Fruit fly (Drosophila melanogaster) whole organism, prepupa: ENCODE results near the gene CG11726.

Experiments
- Blimp-1 ChIP-seq: fragments of 200-800 bp; sonication (Bioruptor generic); optimal IDR thresholded peaks from 3 replicates; lab custom pipeline; 2017; ENCODE audit warnings: missing biosample characterization, missing genetic modification characterization, mild to moderate bottlenecking, moderate library complexity, missing genetic modification reagents
- CG10631 ChIP-seq: fragments of 200-800 bp; sonication (Bioruptor generic); optimal IDR thresholded peaks from 2 replicates; lab custom pipeline; 2016; ENCODE audit warnings: missing biosample characterization, missing genetic modification characterization
- CG11294 ChIP-seq: fragments of 200-800 bp; sonication (Bioruptor generic); IDR thresholded peaks from 2 replicates; pipeline ENCODE4 v1.3.6; 2022; ENCODE audit warnings: missing biosample characterization, missing genetic modification characterization
- CG11762 ChIP-seq: fragments of 200-800 bp; sonication (Bioruptor generic); optimal IDR thresholded peaks from 3 replicates; lab custom pipeline; 2016; ENCODE audit warnings: missing biosample characterization, missing genetic modification characterization; ENCODE audit not compliant: insufficient read depth
- CG1621 ChIP-seq: fragments of 200-800 bp; sonication (Bioruptor generic); optimal IDR thresholded peaks from 3 replicates; lab custom pipeline; 2018; ENCODE audit warnings: missing biosample characterization, mild to moderate bottlenecking, missing genetic modification characterization
- CG3032 ChIP-seq: fragments of 200-800 bp; optimal IDR thresholded peaks from 2 replicates; lab custom pipeline; 2019; ENCODE audit warnings: missing biosample characterization, mild to moderate bottlenecking, missing genetic modification characterization, moderate library complexity
- CG31627 ChIP-seq: fragments of 200-800 bp; sonication (Bioruptor generic); optimal IDR thresholded peaks from 3 replicates; lab custom pipeline; 2016; ENCODE audit warnings: missing biosample characterization, missing genetic modification characterization
- CG32006 ChIP-seq: fragments of 200-800 bp; sonication (Bioruptor generic); optimal IDR thresholded peaks from 3 replicates; lab custom pipeline; 2017; ENCODE audit warnings: missing biosample characterization, mild to moderate bottlenecking, missing genetic modification characterization
- CG34406 ChIP-seq: fragments of 200-800 bp; sonication (Bioruptor generic); optimal IDR thresholded peaks from 3 replicates; lab custom pipeline; 2016; ENCODE audit warnings: missing biosample characterization, missing genetic modification characterization
- CG3919 ChIP-seq: fragments of 200-800 bp; sonication (Bioruptor generic); optimal IDR thresholded peaks from 3 replicates; lab custom pipeline; 2016; ENCODE audit warnings: missing biosample characterization, missing genetic modification characterization
- CG6163 ChIP-seq: fragments of 200-800 bp; sonication (Bioruptor generic); IDR thresholded peaks from 3 replicates; pipeline ENCODE4 v1.3.6; 2022; ENCODE audit warnings: missing biosample characterization, missing genetic modification characterization
- CG6276 ChIP-seq: fragments of 200-800 bp; sonication (Bioruptor generic); optimal IDR thresholded peaks from 2 replicates; lab custom pipeline; 2017; ENCODE audit warnings: missing biosample characterization, mild to moderate bottlenecking, missing genetic modification characterization
- CG6792 ChIP-seq: fragments of 200-800 bp; sonication (Bioruptor generic); optimal IDR thresholded peaks from 3 replicates; lab custom pipeline; 2016; ENCODE audit warnings: missing biosample characterization, missing genetic modification characterization
- CG6854 ChIP-seq: fragments of 200-800 bp; sonication (Bioruptor generic); optimal IDR thresholded peaks from 2 replicates; lab custom pipeline; 2017; ENCODE audit warnings: missing biosample characterization, mild to moderate bottlenecking, missing genetic modification characterization
- CG7368 ChIP-seq: fragments of 200-800 bp; sonication (Bioruptor generic); optimal IDR thresholded peaks from 3 replicates; lab custom pipeline; 2016; ENCODE audit warnings: missing biosample characterization, missing genetic modification characterization
- CG8119 ChIP-seq: fragments of 200-800 bp; sonication (Bioruptor generic); IDR thresholded peaks from 3 replicates; pipeline ENCODE4 v1.3.6; 2022; ENCODE audit warnings: missing biosample characterization, missing genetic modification characterization
- CG8319 ChIP-seq: fragments of 200-800 bp; sonication (Bioruptor generic); optimal IDR thresholded peaks from 3 replicates; lab custom pipeline; 2016; ENCODE audit warnings: missing biosample characterization, missing genetic modification characterization
- CG8632 ChIP-seq: fragments of 200-800 bp; sonication (Bioruptor generic); optimal IDR thresholded peaks from 3 replicates; lab custom pipeline; 2016; ENCODE audit warnings: missing biosample characterization, missing genetic modification characterization
- CG9139 ChIP-seq: fragments of 200-800 bp; sonication (Bioruptor generic); optimal IDR thresholded peaks from 3 replicates; lab custom pipeline; 2017; ENCODE audit warnings: missing biosample characterization, mild to moderate bottlenecking, missing genetic modification characterization
- Eip75B ChIP-seq: fragments of 200-800 bp; sonication (Bioruptor generic); optimal IDR thresholded peaks from 3 replicates; lab custom pipeline; 2016; ENCODE audit warnings: missing biosample characterization, missing genetic modification characterization
- Eip78C ChIP-seq: fragments of 200-800 bp; sonication (Bioruptor generic); peaks from one replicate; lab custom pipeline; 2016; ENCODE audit warnings: missing biosample characterization, missing genetic modification characterization
- Ets21C ChIP-seq: fragments of 200-800 bp; sonication (Bioruptor generic); optimal IDR thresholded peaks from 3 replicates; lab custom pipeline; 2016; ENCODE audit warnings: missing biosample characterization, missing genetic modification characterization
- Ets96B ChIP-seq: fragments of 200-800 bp; optimal IDR thresholded peaks from 2 replicates; lab custom pipeline; 2019; ENCODE audit warnings: missing biosample characterization, mild to moderate bottlenecking, missing genetic modification characterization, moderate library complexity
- Hr38 ChIP-seq: sonication (Bioruptor generic); optimal IDR thresholded peaks from 2 replicates; lab custom pipeline; 2016; ENCODE audit warnings: missing biosample characterization, missing genetic modification characterization
- Lpt ChIP-seq: fragments of 200-800 bp; sonication (Bioruptor generic); optimal IDR thresholded peaks from 3 replicates; lab custom pipeline; 2016; ENCODE audit warnings: missing biosample characterization, missing genetic modification characterization
- Met ChIP-seq: fragments of 200-800 bp; sonication (Bioruptor generic); optimal IDR thresholded peaks from 3 replicates; lab custom pipeline; 2016; ENCODE audit warnings: missing biosample characterization, missing genetic modification characterization
- Sox102F ChIP-seq: fragments of 200-800 bp; sonication (Bioruptor generic); optimal IDR thresholded peaks from 2 replicates; lab custom pipeline; 2016; ENCODE audit warnings: missing biosample characterization, mild to moderate bottlenecking, missing genetic modification characterization
- Sox14 ChIP-seq: fragments of 200-800 bp; sonication (Bioruptor generic); optimal IDR thresholded peaks from 3 replicates; lab custom pipeline; 2016; ENCODE audit warnings: missing biosample characterization, missing genetic modification characterization
- Sox15 ChIP-seq: fragments of 200-800 bp; sonication (Bioruptor generic); optimal IDR thresholded peaks from 3 replicates; lab custom pipeline; 2016; ENCODE audit warnings: missing biosample characterization, missing genetic modification characterization
- acj6 ChIP-seq: fragments of 200-800 bp; sonication (Bioruptor generic); optimal IDR thresholded peaks from 3 replicates; lab custom pipeline; 2016; ENCODE audit warnings: missing biosample characterization, missing genetic modification characterization
- cyc ChIP-seq: fragments of 200-800 bp; sonication (Bioruptor generic); optimal IDR thresholded peaks from 3 replicates; lab custom pipeline; 2016; ENCODE audit warnings: missing biosample characterization, missing genetic modification characterization
- dac ChIP-seq: fragments of 200-800 bp; sonication (Bioruptor generic); optimal IDR thresholded peaks from 2 replicates; lab custom pipeline; 2017; ENCODE audit warnings: missing biosample characterization, mild to moderate bottlenecking, missing genetic modification characterization
- esn ChIP-seq: fragments of 200-800 bp; sonication (Bioruptor generic); optimal IDR thresholded peaks from 2 replicates; lab custom pipeline; 2016; ENCODE audit warnings: missing biosample characterization, mild to moderate bottlenecking, missing genetic modification characterization, moderate library complexity
- fd59A ChIP-seq: fragments of 200-800 bp; sonication (Bioruptor generic); optimal IDR thresholded peaks from 2 replicates; lab custom pipeline; 2017; ENCODE audit warnings: missing biosample characterization, mild to moderate bottlenecking, missing genetic modification characterization, missing genetic modification reagents
- lz ChIP-seq: fragments of 200-800 bp; sonication (Bioruptor generic); optimal IDR thresholded peaks from 3 replicates; lab custom pipeline; 2016; ENCODE audit warnings: missing biosample characterization, missing genetic modification characterization
- net ChIP-seq: fragments of 200-800 bp; sonication (Bioruptor generic); optimal IDR thresholded peaks from 3 replicates; lab custom pipeline; 2016; ENCODE audit warnings: missing biosample characterization, missing genetic modification characterization
- salr ChIP-seq, 2 experiments: fragments of 200-800 bp; sonication (Bioruptor generic); optimal IDR thresholded peaks; 3 replicates each; lab custom pipeline; 2016 to 2018; ENCODE audit warnings: missing biosample characterization in 2 of 2, missing genetic modification characterization in 2 of 2, mild to moderate bottlenecking in 1 of 2
- ss ChIP-seq, 2 experiments: fragments of 200-800 bp; sonication (Bioruptor generic); optimal IDR thresholded peaks; 2 replicates in 1 of 2; 3 replicates in 1 of 2; lab custom pipeline; 2017 to 2018; ENCODE audit warnings: mild to moderate bottlenecking in 2 of 2, missing biosample characterization in 2 of 2, missing genetic modification characterization in 2 of 2, moderate library complexity in 1 of 2
- svp ChIP-seq: fragments of 200-800 bp; sonication (Bioruptor generic); peaks from one replicate; lab custom pipeline; 2016; ENCODE audit warnings: missing biosample characterization, missing genetic modification characterization
- topi ChIP-seq: fragments of 200-800 bp; sonication (Bioruptor generic); optimal IDR thresholded peaks from 3 replicates; lab custom pipeline; 2016; ENCODE audit warnings: missing biosample characterization, missing genetic modification characterization
- vri ChIP-seq: fragments of 200-800 bp; sonication (Bioruptor generic); optimal IDR thresholded peaks from 3 replicates; lab custom pipeline; 2016; ENCODE audit warnings: missing biosample characterization, mild to moderate bottlenecking, missing genetic modification characterization

The CG11726 gene

dm6 chr3L:11399437-11399836 lies 4.9 kb downstream of the CG11726 start:
- TF ChIP-seq CG3919 (GFP tag; lab: Kevin White, UChicago), result no peak
- no peak for TF ChIP-seq Hr38 (GFP tag; lab: Kevin White, UChicago)
- TF ChIP-seq CG8632, result no peak
- no peak for TF ChIP-seq CG31627 (GFP tag; lab: Kevin White, UChicago)
- TF ChIP-seq Lpt (GFP tag; lab: Kevin White, UChicago), result no peak
- no peak for TF ChIP-seq CG11294 (GFP tag; lab: Robert Waterston, UW)
- TF ChIP-seq Ets96B (tag; lab: Kevin White, UChicago), result no peak
- TF ChIP-seq CG8319 (GFP tag; lab: Kevin White, UChicago), result no peak
- TF ChIP-seq net (GFP tag; lab: Kevin White, UChicago), result no peak
- no peak for TF ChIP-seq CG10631
- no peak for TF ChIP-seq CG11762 (GFP tag; lab: Kevin White, UChicago)
- no peak for TF ChIP-seq CG9139 (GFP tag; lab: Kevin White, UChicago)
- TF ChIP-seq fd59A, result no peak

DNA sequence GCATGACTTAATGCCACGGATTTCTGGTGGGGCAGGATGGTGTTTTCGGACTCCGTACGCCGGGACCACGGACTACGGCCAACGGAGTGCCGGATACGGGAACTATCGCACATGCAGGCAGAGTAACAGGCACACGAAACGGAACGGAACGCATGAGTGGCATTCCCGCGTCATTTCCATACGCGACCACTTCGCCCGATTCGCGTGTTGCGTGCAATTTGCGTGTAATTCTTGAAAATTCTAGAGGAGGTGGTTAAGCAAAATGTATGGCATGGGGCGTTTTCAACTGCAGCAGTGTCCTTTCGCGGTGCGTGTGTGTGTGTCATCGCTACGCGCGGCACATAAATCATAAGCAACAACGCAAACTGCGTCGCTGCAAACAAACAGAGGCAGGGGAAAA lies 5.8 kb downstream of the CG11726 start:
- TF ChIP-seq net (GFP tag; lab: Kevin White, UChicago) (no peak), CG1621 (tag; lab: Kevin White, UChicago) (peak; percentile 19), ss (GFP tag; optimal IDR thresholded peaks at IDR 0.05; lab: Kevin White, UChicago) (peak in 1 of 2 experiments; percentile 86)

DNA sequence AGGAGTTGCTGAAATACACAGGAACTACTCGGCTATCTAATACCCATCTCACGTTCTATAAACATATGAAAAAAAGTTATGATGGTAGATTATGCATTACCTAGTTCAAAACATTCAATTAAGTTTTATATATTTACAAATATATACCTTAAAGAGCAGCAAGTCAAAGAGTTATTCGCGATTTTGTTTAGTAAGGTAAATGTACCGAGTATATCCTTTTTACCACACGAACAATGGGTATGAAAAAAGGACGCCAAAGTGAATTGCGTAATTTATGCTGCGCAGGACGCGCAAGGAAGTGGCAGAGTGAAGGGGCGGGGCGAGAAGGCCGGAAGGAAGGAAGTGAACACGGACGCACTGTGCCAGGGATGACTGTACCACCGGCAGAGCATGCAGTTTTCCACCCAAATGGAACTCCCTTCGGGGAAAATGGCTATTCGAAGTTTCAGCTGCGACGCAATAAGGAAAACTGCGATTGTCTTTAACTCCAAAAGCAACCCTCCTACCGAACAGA lies 6.2 kb downstream of the CG11726 start:
- no peak for TF ChIP-seq net (GFP tag; lab: Kevin White, UChicago)
- no peak for TF ChIP-seq CG32006 (GFP tag; lab: Kevin White, UChicago)
- TF ChIP-seq Eip78C, result peak; percentile 39
- peak; percentile 0 for TF ChIP-seq svp (GFP tag; lab: Kevin White, UChicago)
- TF ChIP-seq CG3032 (tag; lab: Kevin White, UChicago), result no peak
- TF ChIP-seq acj6 (GFP tag; lab: Kevin White, UChicago), result no peak
- no peak for TF ChIP-seq CG10631
- no peak for TF ChIP-seq CG8319 (GFP tag; lab: Kevin White, UChicago)
- TF ChIP-seq, all 60 proteins: peak for 2

- TF ChIP-seq esn (GFP tag; lab: Kevin White, UChicago) (peak; percentile 15), acj6 (GFP tag; lab: Kevin White, UChicago) (no peak), Eip78C (peak; percentile 62), net (GFP tag; lab: Kevin White, UChicago) (no peak), CG6792 (GFP tag; lab: Kevin White, UChicago) (no peak), svp (GFP tag; lab: Kevin White, UChicago) (peak; percentile 32), CG31627 (GFP tag; lab: Kevin White, UChicago) (peak; percentile 6), Met (GFP tag; lab: Kevin White, UChicago) (peak; percentile 12), Sox15 (GFP tag; lab: Kevin White, UChicago) (no peak)
Observed at dm6 chr3L:11402305-11402704, 7.8 kb downstream of the CG11726 start.

DNA sequence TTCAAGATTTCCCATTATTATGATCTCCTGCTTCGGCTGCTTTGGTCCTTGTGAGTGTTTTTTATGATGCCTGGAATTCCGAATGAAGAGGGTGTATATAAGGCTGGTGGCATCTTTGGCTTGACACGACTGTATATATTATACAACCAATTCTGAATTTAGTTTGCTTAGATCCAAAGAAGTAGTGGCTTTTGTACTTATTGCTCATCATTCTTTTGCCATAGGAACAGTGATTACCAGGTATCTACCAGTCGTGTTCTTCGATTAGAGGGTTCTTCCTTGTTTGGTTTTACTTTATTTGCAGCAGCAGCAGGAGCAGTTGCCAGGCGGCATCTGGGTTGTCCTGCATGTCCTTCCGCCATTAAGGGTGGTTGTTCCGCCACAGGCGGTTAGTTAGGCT lies 9.1 kb downstream of the CG11726 start:
- TF ChIP-seq Ets21C (GFP tag; lab: Kevin White, UChicago) (peak; percentile 19), CG8119 (GFP tag; lab: Robert Waterston, UW) (no peak), Sox15 (GFP tag; lab: Kevin White, UChicago) (peak; percentile 25), CG6854 (GFP tag; lab: Kevin White, UChicago) (no peak), CG10631 (no peak), CG3919 (GFP tag; lab: Kevin White, UChicago) (no peak), vri (GFP tag; lab: Kevin White, UChicago) (peak; percentile 36), cyc (peak; percentile 44), acj6 (GFP tag; lab: Kevin White, UChicago) (peak; percentile 2), Eip75B (GFP tag; lab: Kevin White, UChicago) (peak; percentile 7), lz (GFP tag; lab: Kevin White, UChicago) (peak; percentile 46), salr (GFP tag; optimal IDR thresholded peaks at IDR 0.05; lab: Kevin White, UChicago) (no peak), net (GFP tag; lab: Kevin White, UChicago) (no peak), Sox14 (peak; percentile 32), Blimp-1 (GFP tag; lab: Kevin White, UChicago) (no peak), CG6163 (no peak), topi (GFP tag; lab: Kevin White, UChicago) (peak; percentile 47), ss (GFP tag; optimal IDR thresholded peaks at IDR 0.05; lab: Kevin White, UChicago) (no peak), CG6276 (no peak), fd59A (no peak), CG8632 (peak; percentile 41), CG7368 (GFP tag; lab: Kevin White, UChicago) (peak; percentile 5), Eip78C (peak; percentile 63), CG34406 (GFP tag; lab: Kevin White, UChicago) (peak; percentile 4), Sox102F (GFP tag; lab: Kevin White, UChicago) (peak; percentile 54), dac (GFP tag; lab: Kevin White, UChicago) (no peak), CG9139 (GFP tag; lab: Kevin White, UChicago) (no peak)
